Fruit fly (Drosophila melanogaster): ENCODE data around the gene CG8329.

CG8329 gene

dm6 chr3L:9675528-9675963, 37.6 kb downstream of the CG8329 start (continued):
- TF ChIP-seq rgr (GFP tag; optimal IDR thresholded peaks at IDR 0.05) (peak; percentile 18), OdsH (GFP tag; optimal IDR thresholded peaks at IDR 0.05) (peak; percentile 13), usp (GFP tag; optimal IDR thresholded peaks at IDR 0.05) (no peak), foxo (GFP tag; optimal IDR thresholded peaks at IDR 0.05) (peak in 1 of 2 experiments; percentile 77), jim (GFP tag; optimal IDR thresholded peaks at IDR 0.05) (peak; percentile 83)

dm6 chr3L:9677260-9677659, 39.3 kb downstream of the CG8329 start:
- TF ChIP-seq Rel (GFP tag; optimal IDR thresholded peaks at IDR 0.05), result no peak
- peak; percentile 60 for TF ChIP-seq Rel (tag; optimal IDR thresholded peaks at IDR 0.05)
- TF ChIP-seq h (GFP tag; optimal IDR thresholded peaks at IDR 0.05), result no peak

dm6 chr3L:9678007-9678497, 40.1 kb downstream of the CG8329 start:
- TF ChIP-seq Myc (optimal IDR thresholded peaks at IDR 0.05), result no peak
- no peak for TF ChIP-seq Dfd (GFP tag; optimal IDR thresholded peaks at IDR 0.05)
- TF ChIP-seq pan (optimal IDR thresholded peaks at IDR 0.05), result no peak
- peak; percentile 54 for TF ChIP-seq Dif (GFP tag; optimal IDR thresholded peaks at IDR 0.05; ENCODE audit: partially characterized antibody)
- TF ChIP-seq usp (GFP tag; optimal IDR thresholded peaks at IDR 0.05), result no peak
- no peak for TF ChIP-seq dsf (GFP tag; optimal IDR thresholded peaks at IDR 0.05; ENCODE audit: borderline replicate concordance)
- peak; percentile 80 for TF ChIP-seq Jra (GFP tag; optimal IDR thresholded peaks at IDR 0.05)
- TF ChIP-seq Hr78 (GFP tag; optimal IDR thresholded peaks at IDR 0.05), result no peak
- TF ChIP-seq psq (GFP tag; optimal IDR thresholded peaks at IDR 0.05), result peak; percentile 71
- no peak for TF ChIP-seq N (GFP tag; optimal IDR thresholded peaks at IDR 0.05)
- TF ChIP-seq foxo (GFP tag; optimal IDR thresholded peaks at IDR 0.05), result peak in 1 of 2 experiments; percentile 29
- TF ChIP-seq h (GFP tag; optimal IDR thresholded peaks at IDR 0.05), result peak; percentile 42
- no peak for TF ChIP-seq dl (GFP tag; optimal IDR thresholded peaks at IDR 0.05; ENCODE audit: insufficient read depth in 1 of 2, partially characterized antibody in 2 of 2)
- TF ChIP-seq sv (GFP tag; optimal IDR thresholded peaks at IDR 0.05), result no peak
- no peak for TF ChIP-seq Vsx2 (GFP tag; optimal IDR thresholded peaks at IDR 0.05; ENCODE audit: partially characterized antibody)
- TF ChIP-seq Mio (GFP tag; optimal IDR thresholded peaks at IDR 0.05), result no peak
- no peak for TF ChIP-seq Sp1 (GFP tag; optimal IDR thresholded peaks at IDR 0.05)
- TF ChIP-seq woc (GFP tag; optimal IDR thresholded peaks at IDR 0.05), result peak; percentile 25
- TF ChIP-seq ey (GFP tag; optimal IDR thresholded peaks at IDR 0.05), result peak; percentile 29
- no peak for TF ChIP-seq dmrt93B (GFP tag; optimal IDR thresholded peaks at IDR 0.05)
- no peak for TF ChIP-seq jim (GFP tag; optimal IDR thresholded peaks at IDR 0.05)
- no peak for TF ChIP-seq Abd-B (GFP tag; optimal IDR thresholded peaks at IDR 0.05)
- no peak for TF ChIP-seq Rel (GFP tag; optimal IDR thresholded peaks at IDR 0.05)
- peak; percentile 5 for TF ChIP-seq Rel (tag; optimal IDR thresholded peaks at IDR 0.05)
- TF ChIP-seq CG32264 (GFP tag; optimal IDR thresholded peaks at IDR 0.05), result no peak
- no peak for TF ChIP-seq tai (GFP tag; optimal IDR thresholded peaks at IDR 0.05)
- TF ChIP-seq lola (GFP tag; optimal IDR thresholded peaks at IDR 0.05), result no peak
- TF ChIP-seq rgr (GFP tag; optimal IDR thresholded peaks at IDR 0.05), result peak; percentile 17
- TF ChIP-seq fru (GFP tag; optimal IDR thresholded peaks at IDR 0.05), result no peak
- no peak for TF ChIP-seq GATAd (GFP tag; optimal IDR thresholded peaks at IDR 0.05)
- TF ChIP-seq Hnf4 (GFP tag; optimal IDR thresholded peaks at IDR 0.05), result no peak
- no peak for TF ChIP-seq brk (GFP tag; optimal IDR thresholded peaks at IDR 0.05)
- no peak for TF ChIP-seq CG9705 (GFP tag; optimal IDR thresholded peaks at IDR 0.05)
- no peak for TF ChIP-seq Hr83 (GFP tag; optimal IDR thresholded peaks at IDR 0.05; ENCODE audit: poor library complexity, severe bottlenecking)
- peak; percentile 5 for TF ChIP-seq br (GFP tag; optimal IDR thresholded peaks at IDR 0.05)
- no peak for TF ChIP-seq HLH106 (tag; optimal IDR thresholded peaks at IDR 0.05)
- no peak for TF ChIP-seq OdsH (GFP tag; optimal IDR thresholded peaks at IDR 0.05)
- TF ChIP-seq CrebA (GFP tag; optimal IDR thresholded peaks at IDR 0.05; ENCODE audit: borderline replicate concordance), result no peak
- no peak for TF ChIP-seq sage (GFP tag; optimal IDR thresholded peaks at IDR 0.05)

All from whole organism, wandering third instar larva.